Fruit fly (Drosophila melanogaster) whole organism, embryonic: ENCODE results near the gene Ser.
A peak's percentile ranks its signal among the peaks of the same experiment; 100 is the strongest.

Experiments
- CG11398 ChIP-seq: fragments of 200-800 bp; sonication (Bioruptor generic); optimal IDR thresholded peaks from 2 replicates; lab custom pipeline; 2016; ENCODE audit warnings: missing biosample characterization, missing genetic modification characterization
- CG14441 ChIP-seq: fragments of 200-800 bp; sonication (Bioruptor generic); IDR thresholded peaks from 2 replicates; pipeline ENCODE4 v1.3.6; 2022; ENCODE audit warnings: missing biosample characterization, missing genetic modification characterization
- CG2875 ChIP-seq: fragments of 200-800 bp; sonication (Bioruptor generic); optimal IDR thresholded peaks from 2 replicates; lab custom pipeline; 2017; ENCODE audit warnings: missing biosample characterization, mild to moderate bottlenecking, missing genetic modification characterization, missing genetic modification reagents
- CG30020 ChIP-seq: fragments of 200-800 bp; optimal IDR thresholded peaks from 2 replicates; lab custom pipeline; 2019; ENCODE audit warnings: missing biosample characterization, mild to moderate bottlenecking, missing genetic modification characterization, moderate library complexity
- CG3407 ChIP-seq: fragments of 200-800 bp; sonication (Bioruptor generic); optimal IDR thresholded peaks from 2 replicates; lab custom pipeline; 2018; ENCODE audit warnings: missing biosample characterization, mild to moderate bottlenecking, missing genetic modification characterization
- CG4854 ChIP-seq: fragments of 200-800 bp; sonication (Bioruptor generic); optimal IDR thresholded peaks from 2 replicates; lab custom pipeline; 2016; ENCODE audit warnings: missing biosample characterization, missing genetic modification characterization, inconsistent platforms
- CG6683 ChIP-seq: fragments of 200-800 bp; sonication (Bioruptor generic); optimal IDR thresholded peaks from 2 replicates; lab custom pipeline; 2017; ENCODE audit warnings: missing biosample characterization, mild to moderate bottlenecking, missing genetic modification characterization, missing genetic modification reagents
- CG7357 ChIP-seq: fragments of 200-800 bp; sonication (Bioruptor generic); IDR thresholded peaks from 3 replicates; pipeline ENCODE4 v1.3.6; 2022; ENCODE audit warnings: missing biosample characterization, missing genetic modification characterization
- CG8478 ChIP-seq: fragments of >200 bp; optimal IDR thresholded peaks from 2 replicates; lab custom pipeline; 2018
- Chrac-16 ChIP-seq: fragments of 200-800 bp; sonication (Bioruptor generic); optimal IDR thresholded peaks from 3 replicates; lab custom pipeline; 2016; ENCODE audit warnings: missing biosample characterization, missing genetic modification characterization
- CoRest ChIP-seq: fragments of 200-800 bp; sonication (Bioruptor generic); optimal IDR thresholded peaks from 3 replicates; lab custom pipeline; 2018; ENCODE audit warnings: missing biosample characterization, mild to moderate bottlenecking, missing genetic modification characterization, moderate library complexity
- CrebB ChIP-seq: fragments of 200-800 bp; sonication (Bioruptor generic); optimal IDR thresholded peaks from 3 replicates; lab custom pipeline; 2018; ENCODE audit warnings: missing biosample characterization, mild to moderate bottlenecking, missing genetic modification characterization
- Dfd ChIP-seq, 2 experiments: fragments of >200 bp; optimal IDR thresholded peaks; 2 replicates each; lab custom pipeline; 2017; ENCODE audit warnings: missing biosample characterization in 2 of 2, missing genetic modification characterization in 2 of 2
- Drgx ChIP-seq: fragments of 200-800 bp; sonication (Bioruptor generic); IDR thresholded peaks from 2 replicates; pipeline ENCODE4 v1.3.6; 2022; ENCODE audit warnings: missing biosample characterization, missing genetic modification characterization
- Gsc ChIP-seq: fragments of 200-800 bp; sonication (Bioruptor generic); IDR thresholded peaks from 2 replicates; pipeline ENCODE4 v1.3.6; 2022; ENCODE audit warnings: missing biosample characterization, missing genetic modification characterization
- Hr51 ChIP-seq, 2 experiments: fragments of 200-800 bp; sonication (Bioruptor generic); optimal IDR thresholded peaks; 2 replicates in 1 of 2; 3 replicates in 1 of 2; lab custom pipeline; 2016 to 2018; ENCODE audit warnings: missing biosample characterization in 2 of 2, missing genetic modification characterization in 2 of 2, mild to moderate bottlenecking in 1 of 2, moderate library complexity in 1 of 2
- Jarid2 ChIP-seq: fragments of 200-800 bp; sonication (Bioruptor generic); optimal IDR thresholded peaks from 3 replicates; lab custom pipeline; 2017; ENCODE audit warnings: mild to moderate bottlenecking, missing biosample characterization, missing genetic modification reagents, missing genetic modification characterization
- MTF-1 ChIP-seq: fragments of 200-800 bp; sonication (Bioruptor generic); optimal IDR thresholded peaks from 2 replicates; lab custom pipeline; 2018; ENCODE audit warnings: missing biosample characterization, mild to moderate bottlenecking, missing genetic modification characterization, borderline replicate concordance
- Med ChIP-seq: fragments of 200-800 bp; sonication (Bioruptor generic); peaks from one replicate; lab custom pipeline; 2016; ENCODE audit warnings: missing biosample characterization, missing genetic modification characterization, mild to moderate bottlenecking, inconsistent platforms, moderate library complexity
- Nf-YA ChIP-seq: fragments of 200-800 bp; sonication (Bioruptor generic); IDR thresholded peaks from 2 replicates; pipeline ENCODE4 v1.3.6; 2022; ENCODE audit warnings: missing biosample characterization, missing genetic modification characterization
- Sry-β ChIP-seq: fragments of 200-800 bp; sonication (Bioruptor generic); optimal IDR thresholded peaks from 2 replicates; lab custom pipeline; 2018; ENCODE audit warnings: missing biosample characterization, mild to moderate bottlenecking, missing genetic modification characterization, moderate library complexity
- Trl ChIP-seq, 3 experiments: fragments of >200 bp in 2 of 3; fragments of 200-800 bp in 1 of 3; sonication (Bioruptor generic) in 1 of 3; optimal IDR thresholded peaks; 2 replicates in 1 of 3; 3 replicates in 2 of 3; lab custom pipeline; 2016 to 2017; ENCODE audit warnings: missing biosample characterization in 1 of 3, missing genetic modification characterization in 1 of 3
- abd-A ChIP-seq: fragments of 200-800 bp; sonication (Bioruptor generic); optimal IDR thresholded peaks from 3 replicates; lab custom pipeline; 2019; ENCODE audit warnings: missing biosample characterization, mild to moderate bottlenecking, missing genetic modification characterization, moderate library complexity
- bsh ChIP-seq, 2 experiments: fragments of 200-800 bp; sonication (Bioruptor generic); optimal IDR thresholded peaks; 2 replicates each; lab custom pipeline; 2017 to 2018; ENCODE audit warnings: mild to moderate bottlenecking in 2 of 2, missing biosample characterization in 2 of 2, missing genetic modification characterization in 2 of 2, moderate library complexity in 1 of 2
- chn ChIP-seq: fragments of 200-800 bp; sonication (Bioruptor generic); optimal IDR thresholded peaks from 2 replicates; lab custom pipeline; 2016; ENCODE audit warnings: missing biosample characterization, missing genetic modification characterization
- corto ChIP-seq: fragments of 200-800 bp; sonication (Bioruptor generic); optimal IDR thresholded peaks from 2 replicates; lab custom pipeline; 2016; ENCODE audit warnings: missing biosample characterization, mild to moderate bottlenecking, missing genetic modification characterization, moderate library complexity
- crc ChIP-seq: fragments of 200-800 bp; sonication (Bioruptor generic); optimal IDR thresholded peaks from 2 replicates; lab custom pipeline; 2016; ENCODE audit warnings: missing biosample characterization, missing genetic modification characterization
- dimm ChIP-seq: fragments of 200-800 bp; sonication (Bioruptor generic); IDR thresholded peaks from 2 replicates; pipeline ENCODE4 v1.3.6; 2022; ENCODE audit warnings: missing biosample characterization, missing genetic modification characterization
- fu2 ChIP-seq: fragments of 200-800 bp; sonication (Bioruptor generic); optimal IDR thresholded peaks from 2 replicates; lab custom pipeline; 2016; ENCODE audit warnings: missing biosample characterization, missing genetic modification characterization
- hth ChIP-seq: fragments of >200 bp; optimal IDR thresholded peaks from 2 replicates; lab custom pipeline; 2017; ENCODE audit warnings: inconsistent platforms
- lbe ChIP-seq: fragments of 200-800 bp; sonication (Bioruptor generic); optimal IDR thresholded peaks from 2 replicates; lab custom pipeline; 2016; ENCODE audit warnings: missing biosample characterization, mild to moderate bottlenecking, missing genetic modification characterization
- nerfin-2 ChIP-seq: fragments of 200-800 bp; sonication (Bioruptor generic); IDR thresholded peaks from 2 replicates; pipeline ENCODE4 v1.3.6; 2022; ENCODE audit warnings: missing biosample characterization, missing genetic modification characterization; ENCODE audit not compliant: partially characterized antibody
- nom ChIP-seq: fragments of 200-800 bp; sonication (Bioruptor generic); optimal IDR thresholded peaks from 2 replicates; lab custom pipeline; 2017; ENCODE audit warnings: missing biosample characterization, missing genetic modification characterization, mild to moderate bottlenecking, moderate library complexity, missing genetic modification reagents
- sc ChIP-seq, 3 experiments: fragments of >200 bp in 2 of 3; fragments of 200-800 bp in 1 of 3; sonication (Bioruptor generic) in 1 of 3; optimal IDR thresholded peaks; 2 replicates in 2 of 3; 3 replicates in 1 of 3; lab custom pipeline; 2017; ENCODE audit warnings: mild to moderate bottlenecking in 1 of 3, missing biosample characterization in 1 of 3, missing genetic modification characterization in 1 of 3, missing genetic modification reagents in 1 of 3
- sens ChIP-seq: fragments of 200-800 bp; sonication (Bioruptor generic); peaks from one replicate; lab custom pipeline; 2016; ENCODE audit warnings: missing biosample characterization, missing genetic modification characterization
- seq ChIP-seq: fragments of 200-800 bp; sonication (Bioruptor generic); IDR thresholded peaks from 2 replicates; pipeline ENCODE4 v1.3.6; 2022; ENCODE audit warnings: missing biosample characterization, missing genetic modification characterization
- shn ChIP-seq: fragments of 200-800 bp; sonication (Bioruptor generic); optimal IDR thresholded peaks from 3 replicates; lab custom pipeline; 2016; ENCODE audit warnings: missing biosample characterization, missing genetic modification characterization
- sr ChIP-seq: fragments of 200-800 bp; sonication (Bioruptor generic); IDR thresholded peaks from 3 replicates; pipeline ENCODE4 v1.3.6; 2022; ENCODE audit warnings: missing biosample characterization, missing genetic modification characterization
- zen ChIP-seq: fragments of 200-800 bp; sonication (Bioruptor generic); optimal IDR thresholded peaks from 3 replicates; lab custom pipeline; 2018; ENCODE audit warnings: missing biosample characterization, mild to moderate bottlenecking, missing genetic modification characterization, moderate library complexity

Ser gene

dm6 chr3R:27178546-27179375 is 15.3 kb downstream of the Ser start:
- TF ChIP-seq nom (GFP tag; lab: Kevin White, UChicago): peak; percentile 37
- TF ChIP-seq Drgx (GFP tag; lab: Robert Waterston, UW): 0 out of 2 replicates have a peak, but pooled peaks have one; percentile 24
- peak in 1 of 2 experiments; percentile 29 for TF ChIP-seq bsh (GFP tag; optimal IDR thresholded peaks at IDR 0.05; lab: Kevin White, UChicago)
- no peak for TF ChIP-seq CG2875 (GFP tag; lab: Kevin White, UChicago)

dm6 chr3R:27177567-27177966 is 16.5 kb downstream of the Ser start:
- TF ChIP-seq shn (GFP tag; lab: Kevin White, UChicago): no peak
- TF ChIP-seq Nf-YA (GFP tag; lab: Robert Waterston, UW): no peak
- no peak for TF ChIP-seq Chrac-16 (GFP tag; lab: Kevin White, UChicago)
- TF ChIP-seq CoRest (tag; lab: Kevin White, UChicago): no peak
- TF ChIP-seq nom (GFP tag; lab: Kevin White, UChicago): peak; percentile 2
- no peak for TF ChIP-seq CG6683 (GFP tag; lab: Kevin White, UChicago)

dm6 chr3R:27175710-27176109 is 18.4 kb downstream of the Ser start:
- TF ChIP-seq Drgx (GFP tag; lab: Robert Waterston, UW) (peak; percentile 50), CG4854 (GFP tag; lab: Kevin White, UChicago) (no peak)
- TF ChIP-seq, all 482 proteins: peak for 1

- TF ChIP-seq corto (GFP tag; lab: Kevin White, UChicago): peak; percentile 63
- TF ChIP-seq lbe (GFP tag; lab: Kevin White, UChicago): peak; percentile 1
- TF ChIP-seq Trl (optimal IDR thresholded peaks at IDR 0.05; lab: Kevin White, UChicago): no peak
- TF ChIP-seq Trl (GFP tag; optimal IDR thresholded peaks at IDR 0.05; lab: Kevin White, UChicago): no peak
- TF ChIP-seq, all 482 proteins: peak for 2
Measured at dm6 chr3R:27171153-27171552, 22.9 kb downstream of the Ser start.

dm6 chr3R:27167350-27167749 is 26.7 kb downstream of the Ser start:
- TF ChIP-seq CG3407 (GFP tag; lab: Kevin White, UChicago): no peak
- TF ChIP-seq Jarid2 (GFP tag; lab: Kevin White, UChicago): no peak
- no peak for TF ChIP-seq hth
- no peak for TF ChIP-seq fu2 (GFP tag; lab: Kevin White, UChicago)
- no peak for TF ChIP-seq CG8478 (lab: Kevin White, UChicago)
- TF ChIP-seq Hr51 (GFP tag; optimal IDR thresholded peaks at IDR 0.05; lab: Kevin White, UChicago): no peak
- no peak for TF ChIP-seq abd-A (tag; lab: Kevin White, UChicago)
- TF ChIP-seq MTF-1 (GFP tag; lab: Kevin White, UChicago): no peak
- no peak for TF ChIP-seq chn (GFP tag; lab: Kevin White, UChicago)
- TF ChIP-seq Sry-β (GFP tag; lab: Kevin White, UChicago): no peak
- no peak for TF ChIP-seq nerfin-2 (GFP tag; lab: Robert Waterston, UW)
- no peak for TF ChIP-seq dimm (GFP tag; lab: Robert Waterston, UW)
- TF ChIP-seq CG7357 (GFP tag; lab: Robert Waterston, UW): no peak
- TF ChIP-seq CoRest (tag; lab: Kevin White, UChicago): no peak
- no peak for TF ChIP-seq Chrac-16 (GFP tag; lab: Kevin White, UChicago)
- TF ChIP-seq sens (GFP tag; lab: Kevin White, UChicago): peak; percentile 73
- TF ChIP-seq Med (GFP tag; lab: Kevin White, UChicago): peak; percentile 21
- TF ChIP-seq Drgx (GFP tag; lab: Robert Waterston, UW): peak; percentile 93
- TF ChIP-seq crc: no peak
- no peak for TF ChIP-seq CG11398 (GFP tag; lab: Kevin White, UChicago)
- TF ChIP-seq CG14441 (GFP tag; lab: Robert Waterston, UW): no peak
- no peak for TF ChIP-seq Dfd (GFP tag; optimal IDR thresholded peaks at IDR 0.05; lab: Kevin White, UChicago)
- peak; percentile 5 for TF ChIP-seq zen
- TF ChIP-seq seq (GFP tag; lab: Robert Waterston, UW): no peak
- TF ChIP-seq CG30020 (tag; lab: Kevin White, UChicago): no peak
- TF ChIP-seq bsh (GFP tag; optimal IDR thresholded peaks at IDR 0.05; lab: Kevin White, UChicago): peak in 1 of 2 experiments; percentile 58
- no peak for TF ChIP-seq sr (GFP tag; lab: Robert Waterston, UW)
- no peak for TF ChIP-seq Gsc (GFP tag; lab: Robert Waterston, UW)
- TF ChIP-seq sc (optimal IDR thresholded peaks at IDR 0.05; lab: Kevin White, UChicago): no peak
- no peak for TF ChIP-seq sc (GFP tag; optimal IDR thresholded peaks at IDR 0.05; lab: Kevin White, UChicago)
- no peak for TF ChIP-seq CrebB (tag; lab: Kevin White, UChicago)
